Worm (Caenorhabditis elegans) whole organism, late embryonic: ENCODE results near the gene mltn-10.

ENCODE experiments used
- C38D4.7 ChIP-seq: fragments of 200-800 bp; sonication (Bioruptor generic); optimal IDR thresholded peaks from 2 replicates; lab custom pipeline; 2018; ENCODE audit warnings: mild to moderate bottlenecking, missing genetic modification characterization, moderate library complexity, missing compliant biosample characterization
- eyg-1 ChIP-seq: sonication (generic microtip); optimal IDR thresholded peaks from 2 replicates; lab custom pipeline; 2016; ENCODE audit warnings: missing genotype, missing genetic modification characterization, missing compliant biosample characterization
- pha-4 ChIP-seq: fragments of 150-350 bp; optimal IDR thresholded peaks from 2 replicates; lab custom pipeline; 2018; ENCODE audit warnings: missing biosample characterization, missing genetic modification reagents, missing genetic modification characterization

DNA sequence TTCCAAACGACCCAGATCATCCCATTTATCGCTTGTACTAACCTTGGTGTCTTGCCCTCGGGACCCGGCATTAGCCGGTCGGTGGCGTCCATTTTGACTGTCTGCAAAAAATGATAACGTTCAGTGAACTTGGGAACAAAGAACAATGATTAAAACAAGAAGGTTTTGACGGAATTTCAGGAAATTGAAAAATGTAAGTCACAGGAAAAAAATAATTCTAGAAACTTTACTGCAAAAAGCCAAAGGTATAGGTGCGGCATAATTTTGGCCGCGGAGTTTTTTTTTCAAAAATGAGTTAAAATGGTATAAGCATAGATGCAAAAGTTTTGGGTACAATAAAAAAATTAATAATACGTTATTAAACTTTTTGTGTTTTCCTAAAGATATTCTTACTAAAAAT lies 21.1 kb downstream of the mltn-10 start, which contains the start of gene atgp-2:
- TF ChIP-seq pha-4 (no peak), C38D4.7 (no peak), eyg-1 (tag; lab: Kevin White, UChicago) (no peak)
